Fruit fly (Drosophila melanogaster): Measurements from ENCODE around the gene numb.

numb gene

DNA sequence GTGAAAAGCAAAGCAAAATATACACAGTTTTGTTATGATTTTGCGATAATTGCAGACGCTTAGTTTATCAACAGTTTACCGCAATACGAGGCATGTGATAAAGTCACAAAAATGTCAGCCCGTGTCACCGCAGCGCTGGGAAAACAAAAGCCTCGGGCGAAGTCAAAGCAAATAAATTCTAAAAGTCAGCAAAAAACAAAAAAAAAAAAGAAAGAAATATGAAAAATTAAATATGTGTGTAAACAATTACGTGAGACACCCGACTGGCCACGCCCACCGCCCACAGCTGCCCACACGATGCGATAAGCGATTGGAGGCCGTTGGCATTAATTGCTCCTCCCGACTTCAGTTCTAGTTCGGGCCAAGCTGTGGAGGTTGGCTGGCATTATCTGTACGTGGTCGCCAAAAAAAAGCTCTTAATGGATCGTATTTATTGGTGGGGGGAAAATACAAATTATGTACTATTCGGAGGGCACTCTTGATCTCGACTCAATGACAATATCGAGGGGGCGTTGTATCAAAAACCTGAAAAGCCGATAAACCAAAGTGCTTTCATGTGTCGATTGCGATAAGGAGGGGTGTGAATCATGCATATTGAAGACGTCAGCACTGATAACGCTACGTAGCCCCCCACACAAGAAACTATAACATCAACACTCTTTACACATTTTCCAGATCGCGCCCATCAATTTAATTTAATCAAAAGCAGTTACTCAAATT, 22.3 kb downstream of the numb start:
- TF ChIP-seq CG8478 (optimal IDR thresholded peaks at IDR 0.05): no peak
- TF ChIP-seq CTCF (optimal IDR thresholded peaks at IDR 0.05): no peak

DNA sequence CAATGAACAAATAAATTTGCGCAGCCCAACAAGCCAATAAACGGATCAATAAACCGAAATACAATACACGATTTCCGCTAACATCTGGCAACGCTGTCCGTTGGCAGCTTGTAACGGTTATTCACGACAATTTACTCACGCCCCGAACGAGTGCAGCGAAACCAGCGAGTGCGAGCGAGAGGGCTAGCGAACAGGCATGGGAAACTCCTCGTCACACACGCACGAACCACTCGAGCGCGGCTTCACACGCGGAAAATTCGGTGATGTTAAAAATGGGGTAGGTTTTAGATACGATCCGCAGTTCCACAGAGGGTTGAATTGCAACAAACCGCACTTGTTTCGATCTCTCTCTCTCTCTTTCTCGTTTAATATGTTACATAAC, 22.8 kb downstream of the numb start:
- TF ChIP-seq CTCF (optimal IDR thresholded peaks at IDR 0.05) (no peak), CG8478 (optimal IDR thresholded peaks at IDR 0.05) (no peak)

DNA sequence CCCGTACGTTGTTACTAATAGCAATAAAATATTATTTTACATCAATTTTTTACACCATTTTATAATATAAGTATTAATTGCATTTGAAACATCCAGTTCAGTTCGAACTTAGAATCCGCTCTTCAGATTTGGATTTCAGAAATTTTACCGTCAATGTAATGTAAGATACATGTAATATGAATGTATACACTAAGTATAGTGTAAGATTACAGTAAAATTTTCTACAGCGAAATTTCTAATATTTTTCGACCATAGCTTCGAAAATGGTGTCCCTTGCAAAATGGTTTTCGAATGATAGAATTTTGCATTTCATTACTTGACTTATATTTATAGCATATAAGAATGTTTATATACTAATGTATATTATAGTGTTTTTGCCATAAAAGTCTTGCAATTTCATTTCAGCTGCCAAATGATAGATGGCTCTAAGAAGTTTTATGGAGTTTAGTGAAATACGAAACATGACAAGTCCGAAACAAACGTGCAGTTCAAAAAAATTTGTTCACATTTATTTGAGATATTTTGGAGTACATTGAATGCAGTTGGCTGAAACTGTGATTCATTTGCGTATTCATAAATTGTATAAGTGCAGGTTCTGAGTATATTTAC, 27.3 kb downstream of the numb start:
- TF ChIP-seq CG8478 (optimal IDR thresholded peaks at IDR 0.05) (no peak), CTCF (optimal IDR thresholded peaks at IDR 0.05) (peak in 1 of 2 experiments; percentile 49)

DNA sequence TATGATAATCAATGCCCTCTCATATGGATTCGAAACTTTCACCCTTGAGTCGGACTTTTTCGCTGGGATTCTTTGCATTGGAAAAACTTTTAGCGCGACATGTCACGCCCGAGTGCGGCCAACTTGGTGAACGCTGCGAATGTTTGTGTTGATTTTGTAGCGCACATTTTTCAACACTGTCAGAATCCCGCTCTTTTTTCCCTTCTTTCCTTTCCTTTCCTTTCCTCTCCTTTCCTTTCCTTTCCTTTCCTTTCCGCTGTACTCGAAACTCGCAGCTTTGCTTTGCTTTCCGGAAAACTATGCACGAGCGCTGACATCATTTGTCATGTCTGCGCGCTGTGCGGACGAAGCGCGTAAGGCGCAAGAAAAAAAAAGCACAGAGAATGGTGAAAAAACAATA, 30.1 kb downstream of the numb start:
- TF ChIP-seq CTCF (optimal IDR thresholded peaks at IDR 0.05) (no peak), CG8478 (optimal IDR thresholded peaks at IDR 0.05) (no peak)

DNA sequence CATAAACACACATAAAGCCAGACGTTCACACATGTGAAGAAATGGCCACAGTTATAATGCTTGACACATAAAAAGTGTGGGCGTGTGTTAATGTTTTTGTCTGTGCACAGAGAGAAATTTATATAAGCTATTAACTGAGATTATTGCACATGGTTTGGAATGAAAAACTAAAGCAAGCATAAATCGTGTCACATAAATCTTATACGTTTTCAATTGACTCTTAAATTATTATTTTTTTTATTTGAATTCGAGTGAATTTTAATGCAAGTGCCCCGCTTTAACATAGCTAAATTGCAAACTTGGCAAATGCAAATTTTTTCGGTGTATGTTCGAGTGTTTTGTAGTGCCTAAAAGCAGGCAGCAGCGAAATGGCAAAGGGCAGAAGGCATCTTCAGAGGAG, 50.2 kb downstream of the numb start:
- TF ChIP-seq CG8478 (optimal IDR thresholded peaks at IDR 0.05): no peak
- TF ChIP-seq CTCF (optimal IDR thresholded peaks at IDR 0.05): no peak

DNA sequence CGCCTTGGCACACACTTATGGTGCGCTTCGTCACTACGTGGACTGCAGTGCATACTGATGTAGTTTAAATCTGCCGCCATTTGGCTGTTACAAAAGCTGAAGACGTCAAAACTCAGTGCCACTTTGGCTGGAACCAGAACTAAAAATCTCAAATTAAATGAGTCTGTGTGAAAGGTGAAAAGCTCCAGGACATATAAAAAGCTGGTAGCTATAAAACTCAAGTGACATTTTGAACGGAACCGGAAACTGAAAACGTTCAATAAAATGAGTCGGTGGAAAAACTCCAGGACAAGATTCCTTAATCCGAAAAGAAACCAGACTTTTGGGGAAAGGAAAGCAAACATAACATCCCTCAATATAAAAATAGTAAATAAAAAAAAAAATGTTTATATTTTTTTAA, 53.5 kb downstream of the numb start:
- TF ChIP-seq CTCF (optimal IDR thresholded peaks at IDR 0.05) (no peak), CG8478 (optimal IDR thresholded peaks at IDR 0.05) (no peak)

DNA sequence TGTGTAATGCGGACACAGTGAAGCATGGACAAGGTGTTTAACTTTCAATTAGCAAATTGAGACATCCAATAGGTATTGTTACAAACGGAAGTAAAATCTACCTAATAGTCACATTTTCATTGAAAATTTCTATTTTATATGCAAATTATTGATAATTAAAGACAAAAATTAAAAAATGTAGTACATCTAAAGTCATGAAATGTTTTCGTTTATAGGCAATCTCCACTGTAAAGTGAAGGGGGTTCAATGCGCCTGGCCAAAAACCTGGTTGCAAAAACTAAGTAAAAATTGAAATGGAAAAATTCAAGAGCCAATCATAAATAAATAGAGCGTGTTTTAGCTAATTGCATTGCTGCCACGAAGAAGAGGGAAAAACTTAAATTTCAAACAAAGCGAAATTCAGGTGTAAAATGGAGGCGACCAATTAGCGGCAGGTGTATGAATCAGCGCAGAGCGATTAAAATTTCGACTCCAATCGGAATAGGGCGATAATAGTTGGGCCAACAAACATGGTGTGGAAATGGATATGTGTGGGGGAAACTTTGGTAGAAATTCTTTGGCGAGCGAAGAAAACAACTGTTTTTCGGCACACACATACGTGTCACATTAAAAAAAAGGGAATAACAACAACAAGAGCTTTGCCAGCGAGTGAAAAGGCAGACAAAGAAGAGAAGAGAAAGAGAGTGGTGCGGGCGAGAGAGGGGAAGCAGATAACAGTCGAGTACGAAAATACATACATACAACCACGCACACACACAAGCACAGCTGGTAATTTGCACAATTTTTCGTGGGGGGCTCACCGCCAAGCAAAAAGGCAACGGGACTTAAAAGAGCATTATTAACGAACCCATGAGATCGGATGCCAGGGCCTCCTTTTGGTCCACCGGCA, 56.4 kb downstream of the numb start:
- TF ChIP-seq CTCF (optimal IDR thresholded peaks at IDR 0.05): no peak
- TF ChIP-seq CG8478 (optimal IDR thresholded peaks at IDR 0.05): no peak

DNA sequence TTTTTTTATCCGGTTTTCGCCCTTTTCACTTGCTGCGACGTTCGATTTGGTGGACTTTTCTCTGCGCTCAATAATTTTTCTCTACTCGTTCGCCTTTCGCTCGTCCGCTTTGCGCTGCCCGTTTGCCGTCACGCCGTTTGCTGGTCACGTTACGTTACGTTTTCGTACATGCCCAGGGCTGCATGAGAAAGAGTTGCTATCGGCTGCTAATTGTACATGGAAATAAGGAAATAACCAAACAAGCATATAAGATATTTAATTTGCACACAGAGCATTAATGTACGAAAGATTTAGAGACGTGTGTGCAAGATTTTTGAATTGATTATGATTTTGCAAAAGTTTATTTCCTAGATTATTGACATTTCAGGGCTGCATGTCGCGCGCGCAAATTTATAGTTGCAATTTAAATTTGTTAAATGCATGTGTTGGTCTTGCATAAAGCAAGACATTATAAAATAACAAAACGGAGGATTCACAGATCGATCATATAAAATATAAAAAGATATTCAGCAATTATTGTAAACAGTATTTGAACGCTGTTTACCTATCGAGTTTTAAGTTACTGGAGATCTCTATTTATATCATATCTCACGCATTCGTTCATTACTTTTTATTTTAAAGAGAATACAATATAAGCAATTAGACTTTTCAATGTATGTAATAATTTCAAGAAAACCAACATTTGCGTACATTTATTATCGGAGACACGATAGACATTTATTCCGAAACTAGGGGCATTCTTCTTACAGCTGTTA, 57.6 kb downstream of the numb start, which contains the start of gene Gdi:
Gene Gdi, minus strand, starts transcription at position 214 of the 755 bp plus-strand sequence.
- no peak for TF ChIP-seq CG8478 (optimal IDR thresholded peaks at IDR 0.05)
- no peak for TF ChIP-seq CTCF (optimal IDR thresholded peaks at IDR 0.05)

DNA sequence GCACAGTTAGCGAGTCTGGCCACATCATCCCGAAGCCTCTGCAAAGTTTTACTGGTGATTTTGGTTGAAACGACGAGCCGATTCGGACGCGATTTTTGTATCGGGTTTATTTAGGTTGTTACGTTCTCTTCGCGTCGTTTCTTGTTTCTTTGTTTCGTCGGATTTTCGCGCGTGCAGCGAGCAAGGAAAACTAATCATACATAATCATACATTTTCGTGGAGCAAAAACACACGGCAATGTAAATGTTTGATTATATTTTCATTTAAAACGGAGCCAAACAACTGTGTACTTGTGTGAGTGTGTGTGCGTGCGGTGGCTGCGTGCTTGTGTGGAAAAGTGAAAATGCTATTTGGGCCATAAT, 58.1 kb downstream of the numb start, which contains the start of gene CG33298:
Gene CG33298, plus strand, starts transcription at position 57 of the 362 bp plus-strand sequence.
- no peak for TF ChIP-seq CTCF (optimal IDR thresholded peaks at IDR 0.05)
- TF ChIP-seq CG8478 (optimal IDR thresholded peaks at IDR 0.05): no peak

DNA sequence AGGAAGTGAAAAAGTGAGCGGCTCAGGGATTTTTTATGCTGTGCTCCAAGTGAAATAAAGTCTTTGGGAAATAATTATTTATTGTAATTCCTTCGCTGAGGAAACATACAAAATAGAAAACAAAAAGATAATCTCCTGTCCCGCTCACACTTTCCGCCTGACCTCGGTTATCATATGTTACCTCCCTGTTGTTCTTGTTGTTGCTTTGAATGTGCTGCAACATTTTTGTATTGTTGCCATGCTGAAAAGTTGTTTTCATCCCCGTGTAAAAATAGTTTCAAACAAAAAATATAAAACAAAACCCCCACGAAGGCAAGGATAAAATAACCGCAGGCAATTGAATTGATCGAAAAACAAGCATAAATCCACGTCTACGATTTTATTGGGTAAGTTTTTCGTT, 58.6 kb downstream of the numb start:
- no peak for TF ChIP-seq CTCF (optimal IDR thresholded peaks at IDR 0.05)
- TF ChIP-seq CG8478 (optimal IDR thresholded peaks at IDR 0.05): no peak

DNA sequence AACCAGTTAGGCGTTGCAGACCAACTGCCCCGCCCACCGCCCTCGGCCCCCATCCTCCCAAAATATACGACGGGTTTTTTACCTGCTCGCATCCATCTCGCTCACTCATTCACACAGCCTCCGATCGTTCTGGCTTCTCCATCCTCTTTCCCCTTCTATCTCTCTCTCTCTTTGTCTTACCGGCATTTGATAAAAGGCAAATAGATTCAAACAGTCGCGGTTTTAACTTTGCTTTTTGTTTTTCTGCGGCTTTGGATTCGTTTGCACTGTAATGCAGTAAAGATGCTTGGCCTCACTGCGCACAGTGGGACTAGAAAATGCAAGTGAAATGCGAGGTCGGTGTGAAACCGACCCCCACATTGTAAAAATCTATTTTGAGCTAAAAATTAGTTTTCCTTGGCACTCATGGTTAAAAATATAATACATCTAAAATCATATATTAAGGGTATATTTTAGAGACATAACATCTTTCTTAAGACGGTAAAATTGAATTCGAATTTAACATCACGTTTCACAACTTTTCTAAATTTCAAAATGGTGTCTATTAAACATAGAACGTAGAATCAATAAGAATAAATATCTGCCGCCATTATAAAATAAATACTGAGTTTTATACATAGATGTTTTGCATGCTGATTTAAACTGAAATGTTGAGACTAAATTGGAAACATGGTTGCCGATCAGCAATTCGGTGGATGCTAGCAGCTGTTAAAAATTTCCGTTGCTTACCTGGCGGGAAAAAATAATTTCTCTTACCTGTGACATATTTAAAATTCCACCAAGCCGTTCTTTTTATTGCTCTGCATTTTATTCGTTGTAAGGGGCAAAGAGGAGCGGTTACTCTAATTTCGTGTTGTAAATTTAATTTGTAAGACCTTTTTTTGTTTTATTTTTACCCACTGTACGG, 59.4 kb downstream of the numb start:
- TF ChIP-seq CG8478 (optimal IDR thresholded peaks at IDR 0.05) (no peak), CTCF (optimal IDR thresholded peaks at IDR 0.05) (no peak)

DNA sequence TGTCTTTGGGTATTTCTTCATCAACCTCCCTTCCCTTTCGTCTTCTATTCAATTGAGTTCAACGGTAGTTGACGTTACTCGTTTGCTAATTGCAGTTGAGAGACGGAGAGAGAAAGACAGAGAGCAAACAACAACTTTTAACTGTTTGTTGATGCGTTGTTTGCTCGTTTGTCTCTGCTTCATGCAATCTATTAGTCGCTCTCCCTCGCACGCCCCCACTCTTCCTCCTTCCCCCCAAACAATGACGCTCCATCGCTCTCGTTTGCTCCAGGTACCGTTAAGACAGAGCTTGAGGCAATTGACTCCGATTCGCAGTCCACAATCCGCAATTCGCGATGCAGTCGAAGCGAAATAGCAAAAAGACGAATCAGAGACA, 60.0 kb downstream of the numb start:
- TF ChIP-seq CG8478 (optimal IDR thresholded peaks at IDR 0.05) (no peak), CTCF (optimal IDR thresholded peaks at IDR 0.05) (no peak)

DNA sequence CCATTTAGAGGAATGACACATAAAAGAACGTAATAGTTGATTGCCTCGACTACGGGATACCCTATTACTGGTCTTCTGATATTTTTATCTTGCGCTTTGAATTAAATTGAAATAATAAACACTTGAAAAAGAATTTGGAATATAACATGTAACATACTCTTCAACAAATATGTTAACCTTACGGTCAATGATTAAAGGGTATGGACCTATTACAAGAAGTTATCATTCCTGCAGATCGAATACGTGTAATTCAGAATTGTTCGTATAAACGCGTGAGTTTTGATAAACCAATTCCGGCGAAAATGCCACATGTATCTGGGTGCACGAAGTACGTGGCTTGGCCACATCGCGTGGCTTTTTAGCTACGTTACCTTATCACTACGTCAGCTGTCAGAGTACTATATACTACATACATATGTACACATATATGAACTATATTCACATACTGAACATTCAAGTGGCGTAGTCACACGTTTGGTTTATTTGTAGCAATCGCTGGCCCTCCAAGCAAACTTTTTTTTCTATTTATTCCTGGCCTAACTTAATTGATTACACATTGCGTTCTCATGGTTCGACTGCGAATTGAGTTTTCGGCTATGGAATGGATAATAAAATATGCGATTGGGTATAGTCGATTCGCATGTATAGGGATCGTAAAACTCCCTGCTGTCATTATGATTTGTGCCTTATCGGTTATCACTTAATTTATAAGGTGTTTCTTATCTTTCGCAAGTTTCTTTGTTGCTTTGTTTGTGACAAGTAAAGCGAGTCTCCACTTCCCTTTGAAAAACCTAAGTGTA, 61.1 kb downstream of the numb start:
- TF ChIP-seq CG8478 (optimal IDR thresholded peaks at IDR 0.05): no peak
- no peak for TF ChIP-seq CTCF (optimal IDR thresholded peaks at IDR 0.05)

Measured in S2 (cell line).